Worm (Caenorhabditis elegans) whole organism, L4 larva: ENCODE data around the gene fli-1.

Experiments
- F49E8.2 ChIP-seq: sonication (generic microtip); optimal IDR thresholded peaks from 2 replicates; lab custom pipeline; 2016; ENCODE audit warnings: missing compliant biosample characterization, mild to moderate bottlenecking, missing genetic modification characterization, borderline replicate concordance
- dpl-1 ChIP-seq: fragments of 150-350 bp; optimal IDR thresholded peaks from 2 replicates; lab custom pipeline; 2014; ENCODE audit warnings: missing biosample characterization, missing genetic modification reagents, missing genetic modification characterization
- egl-27 ChIP-seq: sonication (generic microtip); optimal IDR thresholded peaks from 3 replicates; lab custom pipeline; 2017; ENCODE audit warnings: missing biosample characterization, missing genetic modification reagents, missing genetic modification characterization
- lin-39 ChIP-seq: fragments of 150-350 bp; optimal IDR thresholded peaks from 2 replicates; lab custom pipeline; 2014; ENCODE audit warnings: missing biosample characterization, missing genetic modification reagents, missing genetic modification characterization
- mdt-29 ChIP-seq: fragments of 200-800 bp; sonication (Bioruptor generic); IDR thresholded peaks from 2 replicates; pipeline ENCODE4 v1.3.6; 2022; ENCODE audit warnings: missing genetic modification reagents, missing genetic modification characterization, missing compliant biosample characterization
- nhr-42 ChIP-seq: fragments of 200-800 bp; sonication (Bioruptor generic); IDR thresholded peaks from 2 replicates; pipeline ENCODE4 v1.3.6; 2022; ENCODE audit warnings: missing genetic modification characterization, missing compliant biosample characterization
- nhr-77 ChIP-seq: fragments of 150-350 bp; optimal IDR thresholded peaks from 2 replicates; lab custom pipeline; 2014; ENCODE audit warnings: missing biosample characterization, missing genetic modification characterization
- pqm-1 ChIP-seq: sonication (generic microtip); optimal IDR thresholded peaks from 2 replicates; lab custom pipeline; 2017; ENCODE audit warnings: missing biosample characterization, missing genetic modification characterization
- snpc-1.2 ChIP-seq: fragments of 200-800 bp; sonication (Bioruptor generic); IDR thresholded peaks from 2 replicates; pipeline ENCODE4 v1.3.6; 2022; ENCODE audit warnings: missing genetic modification reagents, missing genetic modification characterization, missing compliant biosample characterization
- spr-1 ChIP-seq: sonication (generic microtip); optimal IDR thresholded peaks from 2 replicates; lab custom pipeline; 2016; ENCODE audit warnings: mild to moderate bottlenecking, missing genetic modification characterization, missing compliant biosample characterization
- unc-130 ChIP-seq: sonication (generic microtip); optimal IDR thresholded peaks from 2 replicates; lab custom pipeline; 2016; ENCODE audit warnings: missing genetic modification reagents, missing genetic modification characterization, missing compliant biosample characterization
- unc-39 ChIP-seq: sonication (generic microtip); optimal IDR thresholded peaks from 2 replicates; lab custom pipeline; 2017; ENCODE audit warnings: missing biosample characterization, missing genetic modification characterization

DNA sequence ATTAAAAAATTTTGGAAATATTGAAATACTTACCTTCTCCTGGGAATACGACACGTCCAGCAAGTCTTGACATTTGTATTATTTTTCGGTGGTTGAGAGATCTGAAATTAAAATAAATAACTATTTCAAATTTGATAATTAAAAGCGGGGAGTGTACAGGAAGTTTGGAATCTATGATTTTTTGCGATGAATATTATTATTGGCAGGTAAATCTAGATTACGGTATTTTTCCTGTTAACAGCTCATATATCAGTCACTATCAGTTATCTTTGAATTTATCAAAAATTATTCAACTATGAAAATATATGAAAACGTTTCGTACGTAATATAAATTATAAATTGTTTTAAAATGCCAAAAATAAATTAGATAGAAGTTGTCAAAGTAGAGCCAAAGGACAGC lies 32.5 kb upstream of the fli-1 start, which contains the start of gene B0303.14:
- no peak for TF ChIP-seq dpl-1 (GFP tag; lab: Kevin White, UChicago)
- TF ChIP-seq spr-1 (tag; lab: Kevin White, UChicago), result no peak
- no peak for TF ChIP-seq lin-39 (tag; lab: Kevin White, UChicago)
- TF ChIP-seq unc-130 (GFP tag; lab: Kevin White, UChicago), result no peak
- TF ChIP-seq mdt-29, result no peak
- TF ChIP-seq nhr-77, result no peak
- no peak for TF ChIP-seq nhr-42 (GFP tag; lab: Robert Waterston, UW)
- TF ChIP-seq snpc-1.2 (GFP tag; lab: Robert Waterston, UW), result no peak
- no peak for TF ChIP-seq pqm-1
- no peak for TF ChIP-seq F49E8.2 (tag; lab: Kevin White, UChicago)
- TF ChIP-seq egl-27 (tag; lab: Kevin White, UChicago), result no peak
- no peak for TF ChIP-seq unc-39 (tag; lab: Kevin White, UChicago)
